Fruit fly (Drosophila melanogaster): ENCODE results near the gene NTPase.

NTPase gene

DNA sequence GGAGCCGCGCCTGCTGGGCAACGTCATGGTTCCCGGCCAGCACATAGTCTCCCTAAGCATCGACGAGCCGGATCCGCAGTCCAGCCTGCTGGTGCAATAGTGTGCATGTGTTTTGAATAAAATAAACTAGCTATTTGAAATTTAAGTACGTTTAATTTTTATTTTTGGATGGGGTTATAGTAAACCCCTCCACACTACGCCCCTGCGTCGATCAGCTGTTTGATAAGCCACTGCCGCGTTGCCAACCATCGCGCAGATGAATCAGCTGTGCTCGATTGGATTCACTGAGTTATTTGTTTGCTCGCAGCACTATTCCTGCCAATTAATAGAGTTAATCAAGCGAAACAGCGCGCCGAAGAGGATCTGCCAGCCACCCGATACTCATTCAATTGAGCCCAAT lies 6.8 kb downstream of the NTPase start, which contains the start of gene RabGGTb (continued):
- TF ChIP-seq nmo (GFP tag; optimal IDR thresholded peaks at IDR 0.05): peak; percentile 30
- TF ChIP-seq CG6791 (GFP tag; IDR thresholded peaks at IDR 0.05; ENCODE audit: partially characterized antibody): 0 out of 3 replicates have a peak, but pooled peaks have one; percentile 32
- peak; percentile 27 for TF ChIP-seq cwo (GFP tag; optimal IDR thresholded peaks at IDR 0.05)
- peak; percentile 5 for TF ChIP-seq CG9609 (GFP tag; optimal IDR thresholded peaks at IDR 0.05)
- TF ChIP-seq NC2α (GFP tag; optimal IDR thresholded peaks at IDR 0.05): peak; percentile 20
- TF ChIP-seq CG15514 (GFP tag; optimal IDR thresholded peaks at IDR 0.05): no peak
- TF ChIP-seq danr (GFP tag; IDR thresholded peaks at IDR 0.05): no peak
- TF ChIP-seq CG4328 (GFP tag; optimal IDR thresholded peaks at IDR 0.05): peak; percentile 33
- TF ChIP-seq CG16813 (GFP tag; IDR thresholded peaks at IDR 0.05; ENCODE audit: partially characterized antibody): 0 out of 3 replicates have a peak, but pooled peaks have one; percentile 17
- peak; percentile 75 for TF ChIP-seq GATAe (GFP tag; conservative IDR thresholded peaks at IDR 0.05)
- peak; percentile 66 for TF ChIP-seq Taf1 (GFP tag; IDR thresholded peaks at IDR 0.05)
- no peak for TF ChIP-seq CG3407 (GFP tag; optimal IDR thresholded peaks at IDR 0.05)
- peak; percentile 79 for TF ChIP-seq CG14441 (GFP tag; IDR thresholded peaks at IDR 0.05)
- TF ChIP-seq Hsf (GFP tag; optimal IDR thresholded peaks at IDR 0.05): peak; percentile 59
- TF ChIP-seq Atf3 (GFP tag; optimal IDR thresholded peaks at IDR 0.05): peak; percentile 17
- TF ChIP-seq ci (GFP tag; IDR thresholded peaks at IDR 0.05): peak; percentile 89
- TF ChIP-seq ranshi (GFP tag; IDR thresholded peaks at IDR 0.05): peak; percentile 76
- TF ChIP-seq bbx (GFP tag; IDR thresholded peaks at IDR 0.05; ENCODE audit: partially characterized antibody): no peak
- peak; percentile 4 for TF ChIP-seq kni (GFP tag; optimal IDR thresholded peaks at IDR 0.05)
- no peak for TF ChIP-seq CG14965 (GFP tag; optimal IDR thresholded peaks at IDR 0.05; ENCODE audit: borderline replicate concordance)
- no peak for TF ChIP-seq CG7271 (tag; optimal IDR thresholded peaks at IDR 0.05)
- no peak for TF ChIP-seq sima (GFP tag; optimal IDR thresholded peaks at IDR 0.05)
- TF ChIP-seq CG30403 (GFP tag; optimal IDR thresholded peaks at IDR 0.05): peak; percentile 58
- peak; percentile 2 for TF ChIP-seq CG18011 (GFP tag; optimal IDR thresholded peaks at IDR 0.05)
- peak; percentile 40 for TF ChIP-seq gro (GFP tag; optimal IDR thresholded peaks at IDR 0.05)
- TF ChIP-seq klu (GFP tag; IDR thresholded peaks at IDR 0.05): peak; percentile 33; the same call in 1 of the 2 replicates
- TF ChIP-seq CG6689 (GFP tag; IDR thresholded peaks at IDR 0.05): peak; percentile 45; the same call in 1 of the 2 replicates
- TF ChIP-seq CG4820 (GFP tag; optimal IDR thresholded peaks at IDR 0.05): peak; percentile 23
- peak; percentile 62 for TF ChIP-seq CG15269 (tag; optimal IDR thresholded peaks at IDR 0.05)
- TF ChIP-seq CG6654 (GFP tag; optimal IDR thresholded peaks at IDR 0.05): no peak
- no peak for TF ChIP-seq lov (optimal IDR thresholded peaks at IDR 0.05)
- TF ChIP-seq lov (GFP tag; IDR thresholded peaks at IDR 0.05): 0 out of 3 replicates have a peak, but pooled peaks have one; percentile 25
- peak; percentile 86 for TF ChIP-seq slbo (GFP tag; IDR thresholded peaks at IDR 0.05)
- TF ChIP-seq chn (GFP tag; optimal IDR thresholded peaks at IDR 0.05): peak; percentile 28
- peak; percentile 38 for TF ChIP-seq Mes4 (GFP tag; optimal IDR thresholded peaks at IDR 0.05)
- TF ChIP-seq CG3726 (GFP tag; IDR thresholded peaks at IDR 0.05): 0 out of 3 replicates have a peak, but pooled peaks have one; percentile 36
- peak; percentile 64 for TF ChIP-seq B-H1 (GFP tag; IDR thresholded peaks at IDR 0.05)
- peak; percentile 24 for TF ChIP-seq phol (tag; optimal IDR thresholded peaks at IDR 0.05)
- TF ChIP-seq Atf6 (GFP tag; IDR thresholded peaks at IDR 0.05): peak; percentile 82
- peak; percentile 77 for TF ChIP-seq Ets65A (GFP tag)
- peak; percentile 95 for TF ChIP-seq CG4854 (GFP tag; optimal IDR thresholded peaks at IDR 0.05)
- TF ChIP-seq CG10147 (GFP tag; optimal IDR thresholded peaks at IDR 0.05): peak; percentile 29
- peak; percentile 20 for TF ChIP-seq CG3163 (GFP tag; optimal IDR thresholded peaks at IDR 0.05)
- TF ChIP-seq CG31388 (GFP tag; optimal IDR thresholded peaks at IDR 0.05): no peak
- TF ChIP-seq Nf-YA (GFP tag; IDR thresholded peaks at IDR 0.05): no peak
- peak; percentile 25 for TF ChIP-seq maf-S (GFP tag; optimal IDR thresholded peaks at IDR 0.05)
- peak; percentile 92 for TF ChIP-seq Rfx (GFP tag; IDR thresholded peaks at IDR 0.05)
- TF ChIP-seq CG4360 (GFP tag; IDR thresholded peaks at IDR 0.05): peak; percentile 15; the same call in 1 of the 2 replicates
- TF ChIP-seq CG13624 (GFP tag; optimal IDR thresholded peaks at IDR 0.05): peak; percentile 68
- TF ChIP-seq mam (GFP tag; optimal IDR thresholded peaks at IDR 0.05): peak; percentile 74
- TF ChIP-seq lbe (GFP tag; optimal IDR thresholded peaks at IDR 0.05): no peak

Measured in whole organism, embryonic.